Worm (Caenorhabditis elegans): ENCODE results near the gene F44A2.3.

DNA sequence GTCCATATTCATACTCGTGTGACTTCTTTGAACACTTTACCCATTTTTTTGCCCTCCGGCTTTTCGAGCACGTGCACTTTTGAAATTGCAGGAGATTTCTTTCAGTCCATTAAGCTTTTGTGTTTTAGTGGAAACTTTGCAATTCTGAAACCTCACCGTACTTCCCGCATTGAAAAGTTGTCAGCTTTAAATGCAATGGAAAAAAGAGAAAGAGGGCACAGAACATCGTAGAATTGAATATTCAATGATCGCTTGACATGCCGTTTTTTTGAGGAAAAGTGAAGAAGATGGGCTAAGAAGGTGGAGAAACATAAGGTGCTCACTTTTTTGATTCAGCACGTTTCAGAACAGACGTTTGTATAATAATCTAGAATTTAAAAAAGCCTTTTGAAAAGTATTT lies 9.2 kb downstream of the F44A2.3 start:
- no peak for TF ChIP-seq tbx-11 (GFP tag; IDR thresholded peaks at IDR 0.05)
- no peak for TF ChIP-seq aly-1 (tag; optimal IDR thresholded peaks at IDR 0.05)
- TF ChIP-seq scrt-1 (GFP tag; IDR thresholded peaks at IDR 0.05): no peak
- TF ChIP-seq tbx-37 (GFP tag; conservative IDR thresholded peaks at IDR 0.05): no peak
- no peak for TF ChIP-seq pes-1 (GFP tag; IDR thresholded peaks at IDR 0.05)
- no peak for TF ChIP-seq ets-7 (tag; optimal IDR thresholded peaks at IDR 0.05)
- TF ChIP-seq F13C5.2 (tag; optimal IDR thresholded peaks at IDR 0.05): no peak
- no peak for TF ChIP-seq ama-1 (optimal IDR thresholded peaks at IDR 0.05)
- no peak for TF ChIP-seq hmg-4 (GFP tag; optimal IDR thresholded peaks at IDR 0.05)
- no peak for TF ChIP-seq ceh-13 (GFP tag; optimal IDR thresholded peaks at IDR 0.05)
- no peak for TF ChIP-seq hmbx-1 (tag; optimal IDR thresholded peaks at IDR 0.05)
- no peak for TF ChIP-seq B0310.2 (tag; optimal IDR thresholded peaks at IDR 0.05)
- no peak for TF ChIP-seq sea-1 (GFP tag; conservative IDR thresholded peaks at IDR 0.05)
